Worm (Caenorhabditis elegans) whole organism, early embryonic: ENCODE measurements around the gene nprl-2.

Source experiments
- B0310.2 ChIP-seq: sonication (generic microtip); optimal IDR thresholded peaks from 2 replicates; lab custom pipeline; 2016; ENCODE audit warnings: mild to moderate bottlenecking, missing genetic modification characterization, missing compliant biosample characterization
- F13C5.2 ChIP-seq: sonication (generic microtip); optimal IDR thresholded peaks from 2 replicates; lab custom pipeline; 2017; ENCODE audit warnings: mild to moderate bottlenecking, missing genetic modification characterization, inconsistent platforms, missing compliant biosample characterization
- aly-1 ChIP-seq: sonication (generic microtip); optimal IDR thresholded peaks from 2 replicates; lab custom pipeline; 2016; ENCODE audit warnings: missing genetic modification characterization, missing compliant biosample characterization
- ama-1 ChIP-seq: fragments of 150-350 bp; optimal IDR thresholded peaks from 2 replicates; lab custom pipeline; 2014
- ceh-13 ChIP-seq: fragments of 200-800 bp; sonication (Bioruptor generic); optimal IDR thresholded peaks from 2 replicates; lab custom pipeline; 2018; ENCODE audit warnings: mild to moderate bottlenecking, missing genetic modification characterization, missing compliant biosample characterization
- ceh-36 ChIP-seq: sonication (generic microtip); optimal IDR thresholded peaks from 2 replicates; lab custom pipeline; 2016; ENCODE audit warnings: missing genetic modification characterization, inconsistent platforms, missing compliant biosample characterization
- ets-7 ChIP-seq: sonication (generic microtip); optimal IDR thresholded peaks from 2 replicates; lab custom pipeline; 2016; ENCODE audit warnings: missing genotype, missing genetic modification characterization, missing compliant biosample characterization
- flt-1 ChIP-seq: fragments of 200-800 bp; sonication (Bioruptor generic); IDR thresholded peaks from 2 replicates; pipeline ENCODE4 v1.3.6; 2022; ENCODE audit warnings: missing genetic modification characterization, missing compliant biosample characterization
- hmbx-1 ChIP-seq: sonication (generic microtip); optimal IDR thresholded peaks from 2 replicates; lab custom pipeline; 2016; ENCODE audit warnings: mild to moderate bottlenecking, missing genetic modification characterization, missing compliant biosample characterization
- hmg-4 ChIP-seq: fragments of 200-800 bp; sonication (Bioruptor generic); optimal IDR thresholded peaks from 2 replicates; lab custom pipeline; 2018; ENCODE audit warnings: mild to moderate bottlenecking, missing genetic modification characterization, missing compliant biosample characterization
- hnd-1 ChIP-seq: sonication (generic microtip); optimal IDR thresholded peaks from 2 replicates; lab custom pipeline; 2016; ENCODE audit warnings: missing genetic modification characterization, missing compliant biosample characterization
- pes-1 ChIP-seq: fragments of 200-800 bp; sonication (Bioruptor generic); IDR thresholded peaks from 2 replicates; pipeline ENCODE4 v1.3.6; 2022; ENCODE audit warnings: missing genetic modification reagents, missing genetic modification characterization, missing compliant biosample characterization
- scrt-1 ChIP-seq: fragments of 200-800 bp; sonication (Bioruptor generic); IDR thresholded peaks from 2 replicates; pipeline ENCODE4 v1.3.6; 2022; ENCODE audit warnings: missing genetic modification characterization, missing compliant biosample characterization
- sea-1 ChIP-seq: fragments of 200-800 bp; sonication (Bioruptor generic); conservative IDR thresholded peaks from 2 replicates; pipeline ENCODE4 v1.3.6; 2022; ENCODE audit warnings: missing genetic modification characterization, missing compliant biosample characterization
- tbx-11 ChIP-seq: fragments of 200-800 bp; sonication (Bioruptor generic); IDR thresholded peaks from 2 replicates; pipeline ENCODE4 v1.3.6; 2022; ENCODE audit warnings: missing genetic modification characterization, missing compliant biosample characterization
- tbx-37 ChIP-seq: fragments of 200-800 bp; sonication (Bioruptor generic); conservative IDR thresholded peaks from 2 replicates; pipeline ENCODE4 v1.3.6; 2022; ENCODE audit warnings: missing genetic modification reagents, missing genetic modification characterization, missing compliant biosample characterization
- tra-4 ChIP-seq: sonication (generic microtip); optimal IDR thresholded peaks from 2 replicates; lab custom pipeline; 2017; ENCODE audit warnings: missing genetic modification characterization, missing compliant biosample characterization

Gene nprl-2

ce11 chrIV:7520258-7520657 is 36.4 kb upstream of the nprl-2 start:
- TF ChIP-seq scrt-1 (GFP tag; lab: Robert Waterston, UW), result no peak
- TF ChIP-seq ets-7 (tag; lab: Kevin White, UChicago), result no peak
- TF ChIP-seq tra-4 (tag; lab: Kevin White, UChicago), result no peak
- TF ChIP-seq aly-1 (tag; lab: Kevin White, UChicago), result no peak
- no peak for TF ChIP-seq ceh-36 (tag; lab: Kevin White, UChicago)
- no peak for TF ChIP-seq ceh-13 (GFP tag; lab: Kevin White, UChicago)
- TF ChIP-seq tbx-37 (GFP tag; lab: Robert Waterston, UW), result no peak
- no peak for TF ChIP-seq pes-1 (GFP tag; lab: Robert Waterston, UW)
- TF ChIP-seq hmg-4 (GFP tag; lab: Kevin White, UChicago), result no peak
- no peak for TF ChIP-seq flt-1

- no peak for TF ChIP-seq pes-1 (GFP tag; lab: Robert Waterston, UW)
- TF ChIP-seq hmbx-1, result no peak
- no peak for TF ChIP-seq aly-1 (tag; lab: Kevin White, UChicago)
- no peak for TF ChIP-seq ceh-13 (GFP tag; lab: Kevin White, UChicago)
- no peak for TF ChIP-seq ceh-36 (tag; lab: Kevin White, UChicago)
- TF ChIP-seq tra-4 (tag; lab: Kevin White, UChicago), result no peak
Observed at ce11 chrIV:7520841-7521240, 35.8 kb upstream of the nprl-2 start.

- no peak for TF ChIP-seq hnd-1 (tag; lab: Kevin White, UChicago)
- no peak for TF ChIP-seq tbx-11
- TF ChIP-seq ets-7 (tag; lab: Kevin White, UChicago), result no peak
- TF ChIP-seq pes-1 (GFP tag; lab: Robert Waterston, UW), result no peak
- TF ChIP-seq sea-1 (GFP tag; lab: Robert Waterston, UW), result no peak
- no peak for TF ChIP-seq ceh-13 (GFP tag; lab: Kevin White, UChicago)
- TF ChIP-seq ceh-36 (tag; lab: Kevin White, UChicago), result no peak
- TF ChIP-seq scrt-1 (GFP tag; lab: Robert Waterston, UW), result no peak
- TF ChIP-seq flt-1, result no peak
- no peak for TF ChIP-seq ama-1 (lab: Kevin White, UChicago)
- TF ChIP-seq hmg-4 (GFP tag; lab: Kevin White, UChicago), result no peak
- TF ChIP-seq tra-4 (tag; lab: Kevin White, UChicago), result no peak
- TF ChIP-seq hmbx-1, result no peak
- TF ChIP-seq tbx-37 (GFP tag; lab: Robert Waterston, UW), result no peak
- no peak for TF ChIP-seq B0310.2
- TF ChIP-seq F13C5.2, result no peak
- no peak for TF ChIP-seq aly-1 (tag; lab: Kevin White, UChicago)
Observed at ce11 chrIV:7521591-7521990, 35.0 kb upstream of the nprl-2 start.

ce11 chrIV:7523744-7524143 is 32.9 kb upstream of the nprl-2 start:
- TF ChIP-seq flt-1, result no peak
- no peak for TF ChIP-seq tbx-37 (GFP tag; lab: Robert Waterston, UW)
- no peak for TF ChIP-seq pes-1 (GFP tag; lab: Robert Waterston, UW)
- TF ChIP-seq ets-7 (tag; lab: Kevin White, UChicago), result no peak
- no peak for TF ChIP-seq hmbx-1
- TF ChIP-seq ceh-36 (tag; lab: Kevin White, UChicago), result no peak
- TF ChIP-seq ceh-13 (GFP tag; lab: Kevin White, UChicago), result no peak
- no peak for TF ChIP-seq hnd-1 (tag; lab: Kevin White, UChicago)
- no peak for TF ChIP-seq sea-1 (GFP tag; lab: Robert Waterston, UW)
- TF ChIP-seq aly-1 (tag; lab: Kevin White, UChicago), result no peak
- TF ChIP-seq scrt-1 (GFP tag; lab: Robert Waterston, UW), result no peak
- no peak for TF ChIP-seq F13C5.2
- TF ChIP-seq ama-1 (lab: Kevin White, UChicago), result no peak

ce11 chrIV:7530226-7531070 is 26.2 kb upstream of the nprl-2 start:
- no peak for TF ChIP-seq ets-7 (tag; lab: Kevin White, UChicago)
- no peak for TF ChIP-seq pes-1 (GFP tag; lab: Robert Waterston, UW)

- TF ChIP-seq aly-1 (tag; lab: Kevin White, UChicago) (no peak), hmbx-1 (no peak), ama-1 (lab: Kevin White, UChicago) (no peak), hnd-1 (tag; lab: Kevin White, UChicago) (no peak), hmg-4 (GFP tag; lab: Kevin White, UChicago) (no peak), ets-7 (tag; lab: Kevin White, UChicago) (no peak), scrt-1 (GFP tag; lab: Robert Waterston, UW) (no peak), F13C5.2 (no peak), ceh-36 (tag; lab: Kevin White, UChicago) (no peak), ceh-13 (GFP tag; lab: Kevin White, UChicago) (no peak), flt-1 (no peak), sea-1 (GFP tag; lab: Robert Waterston, UW) (no peak), tbx-37 (GFP tag; lab: Robert Waterston, UW) (no peak), tra-4 (tag; lab: Kevin White, UChicago) (no peak), tbx-11 (no peak), pes-1 (GFP tag; lab: Robert Waterston, UW) (no peak), B0310.2 (no peak)
Observed at ce11 chrIV:7532360-7532759, 24.3 kb upstream of the nprl-2 start, which contains the start of gene R05G6.1. Gene R05G6.1, plus strand, starts transcription at chrIV:7532660.

ce11 chrIV:7542485-7543001 is 14.1 kb upstream of the nprl-2 start, which contains the start of gene R05G6.10:
Gene R05G6.10, minus strand, starts transcription at chrIV:7542535.
- TF ChIP-seq ama-1 (lab: Kevin White, UChicago) (no peak), scrt-1 (GFP tag; lab: Robert Waterston, UW) (no peak), aly-1 (tag; lab: Kevin White, UChicago) (no peak), B0310.2 (no peak), pes-1 (GFP tag; lab: Robert Waterston, UW) (no peak), ceh-36 (tag; lab: Kevin White, UChicago) (no peak), tbx-37 (GFP tag; lab: Robert Waterston, UW) (no peak), hnd-1 (tag; lab: Kevin White, UChicago) (no peak), sea-1 (GFP tag; lab: Robert Waterston, UW) (no peak)
